Fruit fly (Drosophila melanogaster) Kc167 (cell line): ENCODE results near the gene CG3021.

Experiments used
- Myc ChIP-seq: fragments of >200 bp; optimal IDR thresholded peaks from 2 replicates; lab custom pipeline; 2017; ENCODE audit warnings: missing external identifiers
- psq ChIP-seq: fragments of >200 bp; optimal IDR thresholded peaks from 2 replicates; lab custom pipeline; 2017; ENCODE audit warnings: missing external identifiers

- no peak for TF ChIP-seq Myc (lab: Kevin White, UChicago)
- TF ChIP-seq psq (lab: Kevin White, UChicago), result no peak
Measured at dm6 chrX:1052684-1053389, 26.2 kb downstream of the CG3021 start.
